Fruit fly (Drosophila melanogaster) whole organism, embryonic: ENCODE results near the gene CG32302.

ENCODE experiments used
- Abd-B ChIP-seq: fragments of 200-800 bp; sonication (Bioruptor generic); optimal IDR thresholded peaks from 2 replicates; lab custom pipeline; 2018; ENCODE audit warnings: missing biosample characterization, mild to moderate bottlenecking, missing genetic modification characterization, moderate library complexity
- Atf-2 ChIP-seq: fragments of 200-800 bp; sonication (Bioruptor generic); optimal IDR thresholded peaks from 2 replicates; lab custom pipeline; 2016; ENCODE audit warnings: missing biosample characterization, missing genetic modification characterization
- CG10565 ChIP-seq: fragments of 200-800 bp; sonication (Bioruptor generic); optimal IDR thresholded peaks from 3 replicates; lab custom pipeline; 2016; ENCODE audit warnings: missing biosample characterization, mild to moderate bottlenecking, missing genetic modification characterization
- CG11560 ChIP-seq: fragments of 200-800 bp; sonication (Bioruptor generic); IDR thresholded peaks from 3 replicates; pipeline ENCODE4 v1.3.6; 2022; ENCODE audit warnings: missing biosample characterization, missing genetic modification characterization
- CG14860 ChIP-seq: fragments of 200-800 bp; sonication (Bioruptor generic); IDR thresholded peaks from 3 replicates; pipeline ENCODE4 v1.3.6; 2022; ENCODE audit warnings: missing biosample characterization, missing genetic modification characterization; ENCODE audit not compliant: partially characterized antibody
- CG15514 ChIP-seq: fragments of 200-800 bp; sonication (Bioruptor generic); optimal IDR thresholded peaks from 3 replicates; lab custom pipeline; 2017; ENCODE audit warnings: missing biosample characterization, missing genetic modification characterization, mild to moderate bottlenecking, moderate library complexity, missing genetic modification reagents
- CG1647 ChIP-seq: fragments of 200-800 bp; sonication (Bioruptor generic); optimal IDR thresholded peaks from 3 replicates; lab custom pipeline; 2016; ENCODE audit warnings: missing biosample characterization, missing genetic modification characterization
- CG17186 ChIP-seq: fragments of 200-800 bp; sonication (Bioruptor generic); optimal IDR thresholded peaks from 3 replicates; lab custom pipeline; 2017; ENCODE audit warnings: missing biosample characterization, missing genetic modification reagents, missing genetic modification characterization
- CG1832 ChIP-seq: fragments of 200-800 bp; sonication (Bioruptor generic); optimal IDR thresholded peaks from 2 replicates; lab custom pipeline; 2017; ENCODE audit warnings: missing biosample characterization, mild to moderate bottlenecking, missing genetic modification characterization, inconsistent platforms
- CG18619 ChIP-seq: fragments of 200-800 bp; sonication (Bioruptor generic); optimal IDR thresholded peaks from 3 replicates; lab custom pipeline; 2017; ENCODE audit warnings: missing biosample characterization, mild to moderate bottlenecking, missing genetic modification characterization
- CG2120 ChIP-seq: fragments of 200-800 bp; sonication (Bioruptor generic); optimal IDR thresholded peaks from 3 replicates; lab custom pipeline; 2016; ENCODE audit warnings: missing biosample characterization, missing genetic modification characterization
- CG30020 ChIP-seq: fragments of 200-800 bp; optimal IDR thresholded peaks from 2 replicates; lab custom pipeline; 2019; ENCODE audit warnings: missing biosample characterization, mild to moderate bottlenecking, missing genetic modification characterization, moderate library complexity
- CG31441 ChIP-seq: fragments of 200-800 bp; sonication (Bioruptor generic); IDR thresholded peaks from 2 replicates; pipeline ENCODE4 v1.3.6; 2022; ENCODE audit warnings: missing biosample characterization, missing genetic modification characterization
- CG33213 ChIP-seq: fragments of 200-800 bp; sonication (Bioruptor generic); optimal IDR thresholded peaks from 3 replicates; lab custom pipeline; 2016; ENCODE audit warnings: missing biosample characterization, missing genetic modification characterization
- CG34224 ChIP-seq: fragments of 200-800 bp; sonication (Bioruptor generic); IDR thresholded peaks from 3 replicates; pipeline ENCODE4 v1.3.6; 2022; ENCODE audit warnings: missing biosample characterization, missing genetic modification characterization; ENCODE audit not compliant: partially characterized antibody
- CG4424 ChIP-seq: fragments of 200-800 bp; sonication (Bioruptor generic); optimal IDR thresholded peaks from 3 replicates; lab custom pipeline; 2016; ENCODE audit warnings: missing biosample characterization, missing genetic modification characterization
- CG5180 ChIP-seq: fragments of 200-800 bp; sonication (Bioruptor generic); optimal IDR thresholded peaks from 3 replicates; lab custom pipeline; 2017; ENCODE audit warnings: missing biosample characterization, missing genetic modification characterization, mild to moderate bottlenecking, moderate library complexity, missing genetic modification reagents
- CG7839 ChIP-seq: fragments of 200-800 bp; sonication (Bioruptor generic); optimal IDR thresholded peaks from 3 replicates; lab custom pipeline; 2018; ENCODE audit warnings: missing biosample characterization, mild to moderate bottlenecking, missing genetic modification characterization, moderate library complexity
- CG8290 ChIP-seq, 3 experiments: fragments of 200-800 bp; sonication (Bioruptor generic); optimal IDR thresholded peaks; 2 replicates each; lab custom pipeline; 2016 to 2019; ENCODE audit warnings: missing biosample characterization in 3 of 3, missing genetic modification characterization in 3 of 3, mild to moderate bottlenecking in 2 of 3, moderate library complexity in 1 of 3
- CG8388 ChIP-seq: fragments of 200-800 bp; sonication (Bioruptor generic); optimal IDR thresholded peaks from 2 replicates; lab custom pipeline; 2019; ENCODE audit warnings: missing biosample characterization, mild to moderate bottlenecking, missing genetic modification characterization, moderate library complexity
- Camta ChIP-seq: fragments of 200-800 bp; sonication (Bioruptor generic); optimal IDR thresholded peaks from 2 replicates; lab custom pipeline; 2016; ENCODE audit warnings: missing biosample characterization, missing genetic modification characterization
- Dip3 ChIP-seq: fragments of 200-800 bp; sonication (Bioruptor generic); optimal IDR thresholded peaks from 3 replicates; lab custom pipeline; 2016; ENCODE audit warnings: missing biosample characterization, missing genetic modification characterization
- HHEX ChIP-seq: fragments of 200-800 bp; sonication (Bioruptor generic); optimal IDR thresholded peaks from 3 replicates; lab custom pipeline; 2017; ENCODE audit warnings: missing biosample characterization, mild to moderate bottlenecking, missing genetic modification characterization, missing genetic modification reagents
- Hey ChIP-seq: fragments of 200-800 bp; sonication (Bioruptor generic); optimal IDR thresholded peaks from 3 replicates; lab custom pipeline; 2018; ENCODE audit warnings: missing biosample characterization, mild to moderate bottlenecking, missing genetic modification characterization
- HmgD ChIP-seq: fragments of 200-800 bp; sonication (Bioruptor generic); optimal IDR thresholded peaks from 3 replicates; lab custom pipeline; 2016; ENCODE audit warnings: missing biosample characterization, missing genetic modification characterization
- Mrtf ChIP-seq: fragments of 200-800 bp; sonication (Bioruptor generic); IDR thresholded peaks from 3 replicates; pipeline ENCODE4 v1.3.6; 2022; ENCODE audit warnings: missing biosample characterization, missing genetic modification characterization
- Pdp1 ChIP-seq, 2 experiments: fragments of 200-800 bp; sonication (Bioruptor generic); optimal IDR thresholded peaks; 3 replicates each; lab custom pipeline; 2016; ENCODE audit warnings: missing biosample characterization in 2 of 2, missing genetic modification characterization in 2 of 2, mild to moderate bottlenecking in 1 of 2, moderate library complexity in 1 of 2
- Ravus ChIP-seq: fragments of 200-800 bp; sonication (Bioruptor generic); IDR thresholded peaks from 2 replicates; pipeline ENCODE4 v1.3.6; 2022; ENCODE audit warnings: missing biosample characterization, missing genetic modification characterization
- Tbp ChIP-seq: fragments of >200 bp; optimal IDR thresholded peaks from 2 replicates; lab custom pipeline; 2018; ENCODE audit warnings: missing biosample characterization, missing genetic modification characterization
- ab ChIP-seq: fragments of 200-800 bp; sonication (Bioruptor generic); optimal IDR thresholded peaks from 2 replicates; lab custom pipeline; 2016; ENCODE audit warnings: missing biosample characterization, missing genetic modification characterization
- ac ChIP-seq: fragments of 200-800 bp; sonication (Bioruptor generic); optimal IDR thresholded peaks from 3 replicates; lab custom pipeline; 2017; ENCODE audit warnings: missing biosample characterization, mild to moderate bottlenecking, missing genetic modification characterization
- crp ChIP-seq, 2 experiments: fragments of 200-800 bp; sonication (Bioruptor generic); optimal IDR thresholded peaks; 2 replicates in 1 of 2; 3 replicates in 1 of 2; lab custom pipeline; 2017; ENCODE audit warnings: missing biosample characterization in 2 of 2, missing genetic modification characterization in 2 of 2, mild to moderate bottlenecking in 1 of 2, moderate library complexity in 1 of 2
- dpn ChIP-seq, 2 experiments: fragments of 200-800 bp; sonication (Bioruptor generic); optimal IDR thresholded peaks; 3 replicates each; lab custom pipeline; 2016; ENCODE audit warnings: missing biosample characterization in 2 of 2, missing genetic modification characterization in 2 of 2
- en ChIP-seq: fragments of 200-800 bp; sonication (Bioruptor generic); optimal IDR thresholded peaks from 2 replicates; lab custom pipeline; 2016; ENCODE audit warnings: missing biosample characterization, missing genetic modification characterization
- gcm ChIP-seq: fragments of 200-800 bp; sonication (Bioruptor generic); optimal IDR thresholded peaks from 2 replicates; lab custom pipeline; 2019; ENCODE audit warnings: missing biosample characterization, mild to moderate bottlenecking, missing genetic modification characterization, moderate library complexity
- grn ChIP-seq: fragments of 200-800 bp; sonication (Bioruptor generic); optimal IDR thresholded peaks from 3 replicates; lab custom pipeline; 2017; ENCODE audit warnings: missing biosample characterization, missing genetic modification characterization
- h ChIP-seq: fragments of >200 bp; optimal IDR thresholded peaks from 2 replicates; lab custom pipeline; 2017
- hbn ChIP-seq: fragments of 200-800 bp; sonication (Bioruptor generic); IDR thresholded peaks from 2 replicates; pipeline ENCODE4 v1.3.6; 2022; ENCODE audit warnings: missing biosample characterization, missing genetic modification characterization; ENCODE audit not compliant: partially characterized antibody
- jumu ChIP-seq: fragments of 200-800 bp; sonication (Bioruptor generic); optimal IDR thresholded peaks from 3 replicates; lab custom pipeline; 2016; ENCODE audit warnings: missing biosample characterization, missing genetic modification characterization
- ken ChIP-seq: fragments of 200-800 bp; sonication (Bioruptor generic); IDR thresholded peaks from 3 replicates; pipeline ENCODE4 v1.3.6; 2022; ENCODE audit warnings: missing biosample characterization, missing genetic modification characterization
- lilli ChIP-seq: fragments of 200-800 bp; sonication (Bioruptor generic); optimal IDR thresholded peaks from 3 replicates; lab custom pipeline; 2016; ENCODE audit warnings: missing biosample characterization, missing genetic modification characterization
- maf-S ChIP-seq: fragments of 200-800 bp; sonication (Bioruptor generic); optimal IDR thresholded peaks from 2 replicates; lab custom pipeline; 2016; ENCODE audit warnings: missing biosample characterization, missing genetic modification characterization
- mam ChIP-seq: fragments of 200-800 bp; sonication (Bioruptor generic); optimal IDR thresholded peaks from 3 replicates; lab custom pipeline; 2016; ENCODE audit warnings: missing biosample characterization, missing genetic modification characterization
- onecut ChIP-seq: fragments of 200-800 bp; sonication (Bioruptor generic); IDR thresholded peaks from 2 replicates; pipeline ENCODE4 v1.3.6; 2022; ENCODE audit warnings: missing biosample characterization, missing genetic modification characterization
- seq ChIP-seq: fragments of 200-800 bp; sonication (Bioruptor generic); IDR thresholded peaks from 2 replicates; pipeline ENCODE4 v1.3.6; 2022; ENCODE audit warnings: missing biosample characterization, missing genetic modification characterization
- sna ChIP-seq: fragments of 200-800 bp; sonication (Bioruptor generic); IDR thresholded peaks from 2 replicates; pipeline ENCODE4 v1.3.6; 2022; ENCODE audit warnings: missing biosample characterization, missing genetic modification characterization; ENCODE audit not compliant: partially characterized antibody
- tap ChIP-seq: fragments of 200-800 bp; optimal IDR thresholded peaks from 3 replicates; lab custom pipeline; 2019; ENCODE audit warnings: missing biosample characterization, mild to moderate bottlenecking, missing genetic modification characterization, moderate library complexity
- vnd ChIP-seq: fragments of 200-800 bp; sonication (Bioruptor generic); IDR thresholded peaks from 3 replicates; pipeline ENCODE4 v1.3.6; 2022; ENCODE audit warnings: missing biosample characterization, missing genetic modification characterization; ENCODE audit not compliant: partially characterized antibody
- zf30C ChIP-seq: fragments of 200-800 bp; sonication (Bioruptor generic); optimal IDR thresholded peaks from 3 replicates; lab custom pipeline; 2018; ENCODE audit warnings: missing biosample characterization, mild to moderate bottlenecking, missing genetic modification characterization

The CG32302 gene

dm6 chr3L:2265692-2266444, 2.8 kb upstream of the CG32302 start, which contains the start of the genes ecd and CG13806 (continued):
- TF ChIP-seq vnd (GFP tag; lab: Robert Waterston, UW) (peak; percentile 87), sna (GFP tag; lab: Robert Waterston, UW) (peak; percentile 92), zf30C (GFP tag; lab: Kevin White, UChicago) (no peak), crp (GFP tag; optimal IDR thresholded peaks at IDR 0.05; lab: Kevin White, UChicago) (peak in 1 of 2 experiments; percentile 23), CG15514 (GFP tag; lab: Kevin White, UChicago) (peak; percentile 75), Atf-2 (GFP tag; lab: Kevin White, UChicago) (peak; percentile 45), en (GFP tag; lab: Kevin White, UChicago) (no peak), ac (GFP tag; lab: Kevin White, UChicago) (no peak), Dip3 (GFP tag; lab: Kevin White, UChicago) (no peak), mam (GFP tag; lab: Kevin White, UChicago) (peak; percentile 66), CG1647 (GFP tag; lab: Kevin White, UChicago) (no peak), ab (no peak), dpn (GFP tag; optimal IDR thresholded peaks at IDR 0.05; lab: Kevin White, UChicago) (peak; percentile 24 to 54), grn (GFP tag; lab: Kevin White, UChicago) (peak; percentile 71), HmgD (GFP tag; lab: Kevin White, UChicago) (peak; percentile 77), h (lab: Kevin White, UChicago) (no peak), CG31441 (peak; percentile 34; the same call in 1 of the 2 replicates), maf-S (GFP tag; lab: Kevin White, UChicago) (peak; percentile 53), CG17186 (GFP tag; lab: Kevin White, UChicago) (peak; percentile 80), Mrtf (no peak), CG2120 (peak; percentile 70), onecut (GFP tag; lab: Robert Waterston, UW) (no peak), CG1832 (no peak), lilli (peak; percentile 60), Hey (tag; lab: Kevin White, UChicago) (no peak), CG30020 (peak; percentile 57), Camta (GFP tag; lab: Kevin White, UChicago) (peak; percentile 52), CG14860 (GFP tag; lab: Robert Waterston, UW) (peak; percentile 81), CG10565 (GFP tag; lab: Kevin White, UChicago) (no peak), Abd-B (GFP tag; lab: Kevin White, UChicago) (peak; percentile 83), CG5180 (no peak), gcm (GFP tag; lab: Kevin White, UChicago) (no peak), ken (peak; percentile 67), CG11560 (tag; lab: Robert Waterston, UW) (0 out of 3 replicates have a peak, but pooled peaks have one; percentile 21), CG34224 (GFP tag; lab: Robert Waterston, UW) (peak; percentile 91), CG33213 (peak; percentile 83), CG8290 (GFP tag; optimal IDR thresholded peaks at IDR 0.05; lab: Kevin White, UChicago) (no peak), CG8290 (tag; optimal IDR thresholded peaks at IDR 0.05; lab: Kevin White, UChicago) (peak; percentile 15 to 79), CG7839 (tag; lab: Kevin White, UChicago) (peak; percentile 40), CG4424 (peak; percentile 57), tap (tag; lab: Kevin White, UChicago) (no peak), Ravus (GFP tag; lab: Robert Waterston, UW) (no peak), Tbp (GFP tag; lab: Kevin White, UChicago) (no peak), CG8388 (GFP tag; lab: Kevin White, UChicago) (peak; percentile 32), Pdp1 (GFP tag; optimal IDR thresholded peaks at IDR 0.05; lab: Kevin White, UChicago) (peak in 1 of 2 experiments; percentile 3), HHEX (GFP tag; lab: Kevin White, UChicago) (no peak), hbn (peak; percentile 87), seq (GFP tag; lab: Robert Waterston, UW) (no peak), jumu (GFP tag; lab: Kevin White, UChicago) (peak; percentile 41), CG18619 (no peak)
